Fruit fly (Drosophila melanogaster) whole organism, embryonic: ENCODE measurements around the gene raw.

Experiments used
- CG10565 ChIP-seq: fragments of 200-800 bp; sonication (Bioruptor generic); optimal IDR thresholded peaks from 3 replicates; lab custom pipeline; 2016; ENCODE audit warnings: missing biosample characterization, mild to moderate bottlenecking, missing genetic modification characterization
- CG10654 ChIP-seq: fragments of 200-800 bp; sonication (Bioruptor generic); optimal IDR thresholded peaks from 2 replicates; lab custom pipeline; 2016; ENCODE audit warnings: missing biosample characterization, missing genetic modification characterization
- CG11093 ChIP-seq: fragments of 200-800 bp; sonication (Bioruptor generic); IDR thresholded peaks from 3 replicates; pipeline ENCODE4 v1.3.6; 2022; ENCODE audit warnings: missing biosample characterization, missing genetic modification characterization
- CG13624 ChIP-seq: fragments of 200-800 bp; sonication (Bioruptor generic); optimal IDR thresholded peaks from 2 replicates; lab custom pipeline; 2016; ENCODE audit warnings: missing biosample characterization, missing genetic modification characterization
- CG14441 ChIP-seq: fragments of 200-800 bp; sonication (Bioruptor generic); IDR thresholded peaks from 2 replicates; pipeline ENCODE4 v1.3.6; 2022; ENCODE audit warnings: missing biosample characterization, missing genetic modification characterization
- CG14667 ChIP-seq: fragments of 200-800 bp; sonication (Bioruptor generic); IDR thresholded peaks from 2 replicates; pipeline ENCODE4 v1.3.6; 2022; ENCODE audit warnings: missing biosample characterization, missing genetic modification characterization
- CG15479 ChIP-seq: fragments of 200-800 bp; sonication (Bioruptor generic); optimal IDR thresholded peaks from 3 replicates; lab custom pipeline; 2019; ENCODE audit warnings: missing biosample characterization, mild to moderate bottlenecking, missing genetic modification characterization, moderate library complexity
- CG15696 ChIP-seq: fragments of 200-800 bp; sonication (Bioruptor generic); optimal IDR thresholded peaks from 2 replicates; lab custom pipeline; 2019; ENCODE audit warnings: missing biosample characterization, mild to moderate bottlenecking, missing genetic modification characterization, moderate library complexity
- CG17186 ChIP-seq: fragments of 200-800 bp; sonication (Bioruptor generic); optimal IDR thresholded peaks from 3 replicates; lab custom pipeline; 2017; ENCODE audit warnings: missing biosample characterization, missing genetic modification reagents, missing genetic modification characterization
- CG17829 ChIP-seq: fragments of 200-800 bp; optimal IDR thresholded peaks from 2 replicates; lab custom pipeline; 2019; ENCODE audit warnings: missing biosample characterization, mild to moderate bottlenecking, missing genetic modification characterization, moderate library complexity
- CG18476 ChIP-seq: fragments of 200-800 bp; sonication (Bioruptor generic); optimal IDR thresholded peaks from 2 replicates; lab custom pipeline; 2016; ENCODE audit warnings: missing biosample characterization, mild to moderate bottlenecking, missing genetic modification characterization
- CG18599 ChIP-seq: fragments of 200-800 bp; sonication (Bioruptor generic); optimal IDR thresholded peaks from 3 replicates; lab custom pipeline; 2017; ENCODE audit warnings: missing biosample characterization, missing genetic modification characterization, mild to moderate bottlenecking, moderate library complexity, missing genetic modification reagents
- CG18619 ChIP-seq: fragments of 200-800 bp; sonication (Bioruptor generic); optimal IDR thresholded peaks from 3 replicates; lab custom pipeline; 2017; ENCODE audit warnings: missing biosample characterization, mild to moderate bottlenecking, missing genetic modification characterization
- CG18764 ChIP-seq: fragments of 200-800 bp; sonication (Bioruptor generic); optimal IDR thresholded peaks from 3 replicates; lab custom pipeline; 2016; ENCODE audit warnings: missing biosample characterization, missing genetic modification characterization
- CG2875 ChIP-seq: fragments of 200-800 bp; sonication (Bioruptor generic); optimal IDR thresholded peaks from 2 replicates; lab custom pipeline; 2017; ENCODE audit warnings: missing biosample characterization, mild to moderate bottlenecking, missing genetic modification characterization, missing genetic modification reagents
- CG3065 ChIP-seq: fragments of 200-800 bp; sonication (Bioruptor generic); optimal IDR thresholded peaks from 2 replicates; lab custom pipeline; 2016; ENCODE audit warnings: missing biosample characterization, missing genetic modification characterization
- CG32767 ChIP-seq: fragments of 200-800 bp; sonication (Bioruptor generic); IDR thresholded peaks from 2 replicates; pipeline ENCODE4 v1.3.6; 2022; ENCODE audit warnings: missing biosample characterization, missing genetic modification characterization
- CG4424 ChIP-seq: fragments of 200-800 bp; sonication (Bioruptor generic); optimal IDR thresholded peaks from 3 replicates; lab custom pipeline; 2016; ENCODE audit warnings: missing biosample characterization, missing genetic modification characterization
- CG6791 ChIP-seq: fragments of 200-800 bp; sonication (Bioruptor generic); IDR thresholded peaks from 3 replicates; pipeline ENCODE4 v1.3.6; 2022; ENCODE audit warnings: missing biosample characterization, missing genetic modification characterization; ENCODE audit not compliant: partially characterized antibody
- CG6854 ChIP-seq: fragments of 200-800 bp; sonication (Bioruptor generic); optimal IDR thresholded peaks from 3 replicates; lab custom pipeline; 2017; ENCODE audit warnings: missing biosample characterization, mild to moderate bottlenecking, missing genetic modification characterization
- CG7745 ChIP-seq: fragments of 200-800 bp; sonication (Bioruptor generic); optimal IDR thresholded peaks from 2 replicates; lab custom pipeline; 2018; ENCODE audit warnings: missing biosample characterization, mild to moderate bottlenecking, missing genetic modification characterization, moderate library complexity
- CG7839 ChIP-seq: fragments of 200-800 bp; sonication (Bioruptor generic); optimal IDR thresholded peaks from 3 replicates; lab custom pipeline; 2018; ENCODE audit warnings: missing biosample characterization, mild to moderate bottlenecking, missing genetic modification characterization, moderate library complexity
- CG7963 ChIP-seq: fragments of 200-800 bp; sonication (Bioruptor generic); IDR thresholded peaks from 3 replicates; pipeline ENCODE4 v1.3.6; 2022; ENCODE audit warnings: missing biosample characterization, missing genetic modification characterization; ENCODE audit not compliant: partially characterized antibody
- CkIIα-i1 ChIP-seq: fragments of 200-800 bp; sonication (Bioruptor generic); IDR thresholded peaks from 2 replicates; pipeline ENCODE4 v1.3.6; 2022; ENCODE audit warnings: missing biosample characterization, missing genetic modification characterization
- D19A ChIP-seq: fragments of 200-800 bp; optimal IDR thresholded peaks from 3 replicates; lab custom pipeline; 2019; ENCODE audit warnings: missing biosample characterization, mild to moderate bottlenecking, missing genetic modification characterization, moderate library complexity
- D19B ChIP-seq: fragments of 200-800 bp; sonication (Bioruptor generic); optimal IDR thresholded peaks from 2 replicates; lab custom pipeline; 2017; ENCODE audit warnings: missing biosample characterization, mild to moderate bottlenecking, missing genetic modification characterization
- Fer1 ChIP-seq: fragments of 200-800 bp; sonication (Bioruptor generic); optimal IDR thresholded peaks from 2 replicates; lab custom pipeline; 2017; ENCODE audit warnings: missing biosample characterization, mild to moderate bottlenecking, missing genetic modification characterization
- HLH3B ChIP-seq: fragments of 200-800 bp; sonication (Bioruptor generic); IDR thresholded peaks from 2 replicates; pipeline ENCODE4 v1.3.6; 2022; ENCODE audit warnings: missing biosample characterization, missing genetic modification characterization
- Hr3 ChIP-seq: fragments of 200-800 bp; sonication (Bioruptor generic); optimal IDR thresholded peaks from 3 replicates; lab custom pipeline; 2016; ENCODE audit warnings: missing biosample characterization, missing genetic modification characterization
- MESR4 ChIP-seq: fragments of 200-800 bp; sonication (Bioruptor generic); optimal IDR thresholded peaks from 2 replicates; lab custom pipeline; 2018; ENCODE audit warnings: missing biosample characterization, mild to moderate bottlenecking, missing genetic modification characterization, moderate library complexity
- Max ChIP-seq: fragments of 200-800 bp; sonication (Bioruptor generic); optimal IDR thresholded peaks from 2 replicates; lab custom pipeline; 2016; ENCODE audit warnings: missing biosample characterization, mild to moderate bottlenecking, missing genetic modification characterization
- NFAT ChIP-seq: fragments of 200-800 bp; sonication (Bioruptor generic); IDR thresholded peaks from 2 replicates; pipeline ENCODE4 v1.3.6; 2022; ENCODE audit warnings: missing biosample characterization, missing genetic modification characterization
- PHDP ChIP-seq: fragments of 200-800 bp; sonication (Bioruptor generic); optimal IDR thresholded peaks from 3 replicates; lab custom pipeline; 2018; ENCODE audit warnings: missing biosample characterization, mild to moderate bottlenecking, missing genetic modification characterization, moderate library complexity
- Six4 ChIP-seq: fragments of 200-800 bp; sonication (Bioruptor generic); optimal IDR thresholded peaks from 2 replicates; lab custom pipeline; 2016; ENCODE audit warnings: missing biosample characterization, missing genetic modification characterization
- Spps ChIP-seq: fragments of 200-800 bp; sonication (Bioruptor generic); optimal IDR thresholded peaks from 2 replicates; lab custom pipeline; 2018; ENCODE audit warnings: missing biosample characterization, mild to moderate bottlenecking, missing genetic modification characterization
- ase ChIP-seq: fragments of 200-800 bp; sonication (Bioruptor generic); IDR thresholded peaks from 3 replicates; pipeline ENCODE4 v1.3.6; 2022; ENCODE audit warnings: missing biosample characterization, missing genetic modification characterization
- az2 ChIP-seq: fragments of 200-800 bp; sonication (Bioruptor generic); optimal IDR thresholded peaks from 3 replicates; lab custom pipeline; 2016; ENCODE audit warnings: missing biosample characterization, missing genetic modification characterization
- bab2 ChIP-seq: fragments of 200-800 bp; sonication (Bioruptor generic); optimal IDR thresholded peaks from 2 replicates; lab custom pipeline; 2016; ENCODE audit warnings: missing biosample characterization, missing genetic modification characterization
- cas ChIP-seq: fragments of 200-800 bp; sonication (Bioruptor generic); IDR thresholded peaks from 2 replicates; pipeline ENCODE4 v1.3.6; 2022; ENCODE audit warnings: missing biosample characterization, missing genetic modification characterization
- croc ChIP-seq: fragments of 200-800 bp; sonication (Bioruptor generic); conservative IDR thresholded peaks from 3 replicates; pipeline ENCODE4 v1.3.6; 2022; ENCODE audit warnings: missing biosample characterization, missing genetic modification characterization
- dpn ChIP-seq, 2 experiments: fragments of 200-800 bp; sonication (Bioruptor generic); optimal IDR thresholded peaks; 3 replicates each; lab custom pipeline; 2016; ENCODE audit warnings: missing biosample characterization in 2 of 2, missing genetic modification characterization in 2 of 2
- ems ChIP-seq: fragments of 200-800 bp; sonication (Bioruptor generic); optimal IDR thresholded peaks from 3 replicates; lab custom pipeline; 2016; ENCODE audit warnings: missing biosample characterization, missing genetic modification characterization
- eve ChIP-seq, 2 experiments: fragments of >200 bp; optimal IDR thresholded peaks; 2 replicates each; lab custom pipeline; 2017; ENCODE audit warnings: missing biosample characterization in 2 of 2, missing genetic modification characterization in 2 of 2
- gem ChIP-seq: fragments of 200-800 bp; sonication (Bioruptor generic); optimal IDR thresholded peaks from 2 replicates; lab custom pipeline; 2019; ENCODE audit warnings: missing biosample characterization, mild to moderate bottlenecking, missing genetic modification characterization, moderate library complexity
- gro ChIP-seq: fragments of 200-800 bp; sonication (Bioruptor generic); optimal IDR thresholded peaks from 2 replicates; lab custom pipeline; 2016; ENCODE audit warnings: missing biosample characterization, missing genetic modification characterization
- hbn ChIP-seq: fragments of 200-800 bp; sonication (Bioruptor generic); IDR thresholded peaks from 2 replicates; pipeline ENCODE4 v1.3.6; 2022; ENCODE audit warnings: missing biosample characterization, missing genetic modification characterization; ENCODE audit not compliant: partially characterized antibody
- kah ChIP-seq: fragments of 200-800 bp; sonication (Bioruptor generic); optimal IDR thresholded peaks from 2 replicates; lab custom pipeline; 2018; ENCODE audit warnings: missing biosample characterization, mild to moderate bottlenecking, missing genetic modification characterization
- stwl ChIP-seq: fragments of 200-800 bp; sonication (Bioruptor generic); optimal IDR thresholded peaks from 3 replicates; lab custom pipeline; 2018; ENCODE audit warnings: missing biosample characterization, mild to moderate bottlenecking, missing genetic modification characterization, moderate library complexity
- usp ChIP-seq: fragments of >200 bp; optimal IDR thresholded peaks from 2 replicates; lab custom pipeline; 2017; ENCODE audit warnings: missing biosample characterization, missing genetic modification characterization
- zen2 ChIP-seq: fragments of 200-800 bp; sonication (Bioruptor generic); IDR thresholded peaks from 3 replicates; pipeline ENCODE4 v1.3.6; 2022; ENCODE audit warnings: missing biosample characterization, missing genetic modification characterization; ENCODE audit not compliant: partially characterized antibody

raw gene

dm6 chr2L:8697915-8698627, 42.4 kb downstream of the raw start (continued):
- no peak for TF ChIP-seq CG15696 (tag; lab: Kevin White, UChicago)
- no peak for TF ChIP-seq CG18619 (GFP tag; lab: Kevin White, UChicago)
- no peak for TF ChIP-seq CG15479 (GFP tag; lab: Kevin White, UChicago)
- TF ChIP-seq Hr3 (GFP tag; lab: Kevin White, UChicago) = no peak
- TF ChIP-seq Six4 (GFP tag; lab: Kevin White, UChicago) = no peak
- no peak for TF ChIP-seq CG18476
- TF ChIP-seq CkIIα-i1 = no peak
- no peak for TF ChIP-seq CG32767 (GFP tag; lab: Robert Waterston, UW)
- no peak for TF ChIP-seq az2
- TF ChIP-seq CG6854 (GFP tag; lab: Kevin White, UChicago) = no peak
- no peak for TF ChIP-seq Max
- no peak for TF ChIP-seq Fer1 (GFP tag; lab: Kevin White, UChicago)
- TF ChIP-seq CG7963 (GFP tag; lab: Robert Waterston, UW) = no peak
- peak; percentile 24 for TF ChIP-seq CG13624 (GFP tag; lab: Kevin White, UChicago)
- TF ChIP-seq CG10654 (GFP tag; lab: Kevin White, UChicago) = no peak
- TF ChIP-seq CG4424 (GFP tag; lab: Kevin White, UChicago) = no peak
- peak; percentile 20 for TF ChIP-seq CG7839
- TF ChIP-seq ems (GFP tag; lab: Kevin White, UChicago) = no peak
- no peak for TF ChIP-seq D19A (tag; lab: Kevin White, UChicago)
- no peak for TF ChIP-seq dpn (GFP tag; optimal IDR thresholded peaks at IDR 0.05; lab: Kevin White, UChicago)
- TF ChIP-seq CG18599 (GFP tag; lab: Kevin White, UChicago) = no peak
- peak; percentile 24; the same call in 1 of the 2 replicates for TF ChIP-seq CG14441 (GFP tag; lab: Robert Waterston, UW)
- no peak for TF ChIP-seq CG10565 (GFP tag; lab: Kevin White, UChicago)
- no peak for TF ChIP-seq CG14667 (GFP tag; lab: Robert Waterston, UW)
- no peak for TF ChIP-seq hbn (GFP tag; lab: Robert Waterston, UW)
- no peak for TF ChIP-seq CG3065 (GFP tag; lab: Kevin White, UChicago)
- peak; percentile 12 for TF ChIP-seq bab2
- no peak for TF ChIP-seq PHDP
- TF ChIP-seq zen2 (GFP tag; lab: Robert Waterston, UW) = no peak
- TF ChIP-seq CG6791 (GFP tag; lab: Robert Waterston, UW) = no peak
- no peak for TF ChIP-seq stwl (tag; lab: Kevin White, UChicago)
- no peak for TF ChIP-seq Spps (tag; lab: Kevin White, UChicago)
- peak; percentile 93 for TF ChIP-seq D19B (GFP tag; lab: Kevin White, UChicago)
- TF ChIP-seq CG11093 = no peak
- TF ChIP-seq CG7745 (tag; lab: Kevin White, UChicago) = no peak
- TF ChIP-seq CG2875 = no peak
- no peak for TF ChIP-seq CG18764 (GFP tag; lab: Kevin White, UChicago)
- TF ChIP-seq CG17186 = no peak
- TF ChIP-seq croc = no peak
- TF ChIP-seq eve (GFP tag; optimal IDR thresholded peaks at IDR 0.05; lab: Kevin White, UChicago) = no peak
- no peak for TF ChIP-seq gro
- TF ChIP-seq cas (GFP tag; lab: Robert Waterston, UW) = no peak
- no peak for TF ChIP-seq HLH3B
- no peak for TF ChIP-seq ase (GFP tag; lab: Robert Waterston, UW)
- TF ChIP-seq MESR4 (GFP tag; lab: Kevin White, UChicago) = no peak
- peak; percentile 29 for TF ChIP-seq gem (tag; lab: Kevin White, UChicago)
- TF ChIP-seq NFAT = no peak
- no peak for TF ChIP-seq CG17829 (tag; lab: Kevin White, UChicago)
- TF ChIP-seq kah = no peak
- TF ChIP-seq usp = no peak
